Fruit fly (Drosophila melanogaster) whole organism, pupa: ENCODE results near the gene CG10584.

Experiments
- CG10348 ChIP-seq: fragments of 200-800 bp; sonication (Bioruptor generic); IDR thresholded peaks from 2 replicates; pipeline ENCODE4 v1.3.6; 2022; ENCODE audit warnings: missing biosample characterization, missing genetic modification characterization
- CG13204 ChIP-seq: fragments of 200-800 bp; sonication (Bioruptor generic); optimal IDR thresholded peaks from 2 replicates; lab custom pipeline; 2018; ENCODE audit warnings: missing biosample characterization, mild to moderate bottlenecking, missing genetic modification characterization, moderate library complexity
- CG14655 ChIP-seq: fragments of 200-800 bp; sonication (Bioruptor generic); optimal IDR thresholded peaks from 3 replicates; lab custom pipeline; 2017; ENCODE audit warnings: mild to moderate bottlenecking, missing biosample characterization, missing genetic modification reagents, missing genetic modification characterization
- CG17806 ChIP-seq: fragments of 200-800 bp; sonication (Bioruptor generic); optimal IDR thresholded peaks from 2 replicates; lab custom pipeline; 2018; ENCODE audit warnings: missing biosample characterization, mild to moderate bottlenecking, missing genetic modification characterization, moderate library complexity
- CG34367 ChIP-seq: fragments of 200-800 bp; sonication (Bioruptor generic); optimal IDR thresholded peaks from 2 replicates; lab custom pipeline; 2018; ENCODE audit warnings: missing biosample characterization, mild to moderate bottlenecking, missing genetic modification characterization
- CG4496 ChIP-seq: fragments of 200-800 bp; sonication (Bioruptor generic); IDR thresholded peaks from 3 replicates; pipeline ENCODE4 v1.3.6; 2022; ENCODE audit warnings: missing biosample characterization, missing genetic modification characterization
- CG9948 ChIP-seq: fragments of 200-800 bp; sonication (Bioruptor generic); optimal IDR thresholded peaks from 2 replicates; lab custom pipeline; 2018; ENCODE audit warnings: missing biosample characterization, mild to moderate bottlenecking, missing genetic modification characterization, moderate library complexity
- EcR ChIP-seq: fragments of 200-800 bp; sonication (Bioruptor generic); optimal IDR thresholded peaks from 3 replicates; lab custom pipeline; 2019; ENCODE audit warnings: missing biosample characterization, missing genetic modification characterization, mild to moderate bottlenecking, moderate library complexity, missing genetic modification reagents
- Ets98B ChIP-seq: fragments of 200-800 bp; sonication (Bioruptor generic); IDR thresholded peaks from 2 replicates; pipeline ENCODE4 v1.3.6; 2022; ENCODE audit warnings: missing biosample characterization, missing genetic modification characterization
- Pif1A ChIP-seq: fragments of 200-800 bp; sonication (Bioruptor generic); optimal IDR thresholded peaks from 3 replicates; lab custom pipeline; 2016; ENCODE audit warnings: missing biosample characterization, missing genetic modification characterization
- Pif1B ChIP-seq: fragments of 200-800 bp; sonication (Bioruptor generic); optimal IDR thresholded peaks from 3 replicates; lab custom pipeline; 2016; ENCODE audit warnings: missing biosample characterization, missing genetic modification characterization
- Snoo ChIP-seq: fragments of 200-800 bp; sonication (Bioruptor generic); optimal IDR thresholded peaks from 3 replicates; lab custom pipeline; 2017; ENCODE audit warnings: missing biosample characterization, mild to moderate bottlenecking, missing genetic modification characterization, inconsistent platforms
- rn ChIP-seq: fragments of 200-800 bp; sonication (Bioruptor generic); IDR thresholded peaks from 2 replicates; pipeline ENCODE4 v1.3.6; 2022; ENCODE audit warnings: missing biosample characterization, missing genetic modification characterization

DNA sequence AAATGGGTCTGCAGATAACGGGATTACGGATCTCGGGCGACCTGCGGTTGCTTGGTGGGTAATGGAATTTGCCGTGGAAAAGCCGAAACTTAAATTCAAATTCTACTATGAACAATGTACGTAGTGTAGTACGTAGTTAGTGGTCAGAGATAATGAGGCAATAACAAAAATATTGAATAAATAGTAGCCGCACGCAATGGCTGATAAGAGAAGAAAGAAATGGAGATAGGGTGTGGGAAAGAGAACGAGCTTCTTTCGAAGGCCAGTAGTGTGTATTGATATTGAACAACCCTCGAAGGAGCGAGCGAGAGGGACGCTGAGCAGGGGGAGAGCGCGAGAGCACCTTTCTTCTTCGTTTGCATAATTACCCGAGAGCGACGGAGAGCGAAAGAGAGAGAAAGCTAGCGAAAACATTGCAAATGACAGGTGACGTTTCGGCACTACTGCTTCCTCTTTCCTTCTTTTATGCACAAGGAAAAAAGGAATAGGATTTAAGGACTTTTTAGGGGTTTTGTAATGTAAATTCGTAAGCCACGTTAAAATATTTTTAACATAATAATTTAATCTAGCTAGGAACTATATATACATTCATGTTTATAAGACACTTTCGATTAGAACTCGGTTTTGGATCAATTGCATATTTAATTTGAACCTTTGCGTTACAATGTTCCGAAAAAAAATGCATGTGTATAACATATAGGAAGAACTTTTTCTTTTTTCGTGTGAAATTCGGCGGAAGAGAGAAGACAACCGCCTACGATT lies 20.1 kb downstream of the CG10584 start:
- TF ChIP-seq EcR (GFP tag; lab: Kevin White, UChicago) (peak; percentile 6), CG34367 (tag; lab: Kevin White, UChicago) (no peak), CG17806 (peak; percentile 22), CG4496 (GFP tag; lab: Robert Waterston, UW) (0 out of 3 replicates have a peak, but pooled peaks have one; percentile 46), CG9948 (peak; percentile 44), Pif1A (GFP tag; lab: Kevin White, UChicago) (peak; percentile 54), Pif1B (GFP tag; lab: Kevin White, UChicago) (peak; percentile 45), rn (GFP tag; lab: Robert Waterston, UW) (no peak), CG14655 (peak; percentile 71), CG13204 (GFP tag; lab: Kevin White, UChicago) (no peak), Snoo (tag; lab: Kevin White, UChicago) (peak; percentile 40), CG10348 (no peak), Ets98B (GFP tag; lab: Robert Waterston, UW) (peak; percentile 18; the same call in 1 of the 2 replicates)
